Fruit fly (Drosophila melanogaster) whole organism: ENCODE measurements around the gene sip3.

Source experiments
- Dll ChIP-seq: fragments of >200 bp; optimal IDR thresholded peaks from 2 replicates; lab custom pipeline; 2017
- psq ChIP-seq: fragments of >200 bp; optimal IDR thresholded peaks from 2 replicates; lab custom pipeline; 2017
- usp ChIP-seq: fragments of >200 bp; optimal IDR thresholded peaks from 2 replicates; lab custom pipeline; 2017; ENCODE audit warnings: missing biosample characterization, missing genetic modification characterization, mixed read lengths

dm6 chr3R:31800663-31801062, 28.6 kb downstream of the sip3 start, which contains the start of gene Ir100a:
- TF ChIP-seq Dll (lab: Kevin White, UChicago) (no peak), usp (GFP tag; lab: Kevin White, UChicago) (no peak), psq (lab: Kevin White, UChicago) (no peak)
